Worm (Caenorhabditis elegans): Measurements from ENCODE around the gene ttr-50.

Gene ttr-50

DNA sequence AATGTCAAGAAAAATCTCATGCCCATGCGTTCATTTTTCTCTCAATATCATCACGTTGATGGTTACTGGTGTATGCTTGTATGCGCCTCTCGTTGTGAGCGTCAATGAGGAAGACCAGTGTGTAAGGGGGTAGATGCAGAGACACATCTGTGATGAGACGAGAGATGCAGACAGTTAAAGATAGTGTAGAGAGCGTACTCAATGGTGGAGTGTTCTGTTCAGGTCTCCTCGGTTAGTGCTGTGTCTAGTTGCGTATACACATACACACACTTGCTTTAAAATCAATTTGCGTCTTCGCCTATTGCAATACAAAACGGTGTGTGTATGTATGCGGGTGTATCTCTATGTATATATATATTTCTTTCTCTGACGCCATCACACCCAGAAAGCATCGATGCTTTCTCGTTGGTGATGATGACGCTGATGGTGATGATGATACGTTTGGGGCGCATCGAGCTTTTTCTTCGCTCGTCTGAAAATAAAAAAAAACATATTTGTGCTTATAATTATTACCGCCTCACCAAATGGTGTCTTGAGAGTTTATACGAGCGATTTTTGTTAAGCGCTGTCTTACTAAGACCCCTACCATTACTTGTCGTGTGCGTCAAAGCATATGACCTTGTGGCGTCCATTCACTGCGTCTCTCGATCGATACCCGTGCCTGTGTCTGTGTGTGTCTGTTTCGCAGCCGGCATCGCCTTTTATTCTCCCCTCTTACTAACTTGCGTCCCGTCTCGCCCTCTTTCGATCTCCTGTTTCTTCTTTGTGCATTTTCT lies 47.2 kb downstream of the ttr-50 start, which contains the start of gene F40F11.3 (continued):
- TF ChIP-seq fkh-8 (tag; optimal IDR thresholded peaks at IDR 0.05) (peak; percentile 86), elt-3 (tag; optimal IDR thresholded peaks at IDR 0.05) (peak in 3 of 6 experiments; percentile 44 to 81 (median 79)), egl-13 (tag; optimal IDR thresholded peaks at IDR 0.05) (peak; percentile 83), aha-1 (tag; optimal IDR thresholded peaks at IDR 0.05) (no peak), lin-15B (tag; optimal IDR thresholded peaks at IDR 0.05) (peak; percentile 23), ama-1 (optimal IDR thresholded peaks at IDR 0.05) (peak; percentile 83), nhr-20 (tag; optimal IDR thresholded peaks at IDR 0.05) (peak; percentile 84), ces-1 (GFP tag; optimal IDR thresholded peaks at IDR 0.05) (peak; percentile 37), ceh-88 (GFP tag; IDR thresholded peaks at IDR 0.05) (peak; percentile 63; the same call in 1 of the 2 replicates), isw-1 (GFP tag; IDR thresholded peaks at IDR 0.05) (peak; percentile 77), nhr-85 (tag) (peak; percentile 94), skn-1 (tag; optimal IDR thresholded peaks at IDR 0.05) (peak; percentile 67), unc-30 (tag; optimal IDR thresholded peaks at IDR 0.05) (no peak)

DNA sequence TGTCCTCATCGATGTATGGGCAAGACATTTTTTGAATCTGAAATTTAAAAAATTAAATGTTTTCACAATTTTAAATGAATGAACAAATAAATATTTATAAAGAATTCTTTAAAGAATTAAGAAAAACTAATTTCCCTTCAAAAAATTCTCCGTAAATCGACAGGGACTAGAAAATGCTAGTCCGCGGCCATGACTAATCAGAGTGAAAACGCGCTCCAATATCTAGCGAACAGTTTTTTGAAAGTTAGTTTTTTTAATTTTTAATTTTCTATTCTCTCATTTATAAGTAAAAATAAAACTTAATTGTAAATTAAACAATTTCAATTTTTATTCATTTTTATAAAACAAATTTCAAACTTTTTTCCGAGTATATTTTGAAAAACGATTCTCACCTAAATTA lies 48.0 kb downstream of the ttr-50 start:
- TF ChIP-seq C16A3.4 (tag; optimal IDR thresholded peaks at IDR 0.05) (peak; percentile 38), blmp-1 (tag; optimal IDR thresholded peaks at IDR 0.05) (peak; percentile 32), egl-13 (tag; optimal IDR thresholded peaks at IDR 0.05) (peak; percentile 59), C04F5.9 (tag; optimal IDR thresholded peaks at IDR 0.05) (peak; percentile 44), snu-23 (GFP tag; optimal IDR thresholded peaks at IDR 0.05) (peak; percentile 15), nhr-90 (tag; optimal IDR thresholded peaks at IDR 0.05; ENCODE audit: poor library complexity) (peak; percentile 70), snpc-4 (tag; optimal IDR thresholded peaks at IDR 0.05) (peak; percentile 20), C34B4.2 (tag; optimal IDR thresholded peaks at IDR 0.05) (no peak), pax-3 (tag; optimal IDR thresholded peaks at IDR 0.05) (peak; percentile 2), irx-1 (tag; optimal IDR thresholded peaks at IDR 0.05) (peak; percentile 75), nhr-11 (tag; optimal IDR thresholded peaks at IDR 0.05) (peak; percentile 14), lin-13 (GFP tag; optimal IDR thresholded peaks at IDR 0.05) (no peak), ceh-88 (GFP tag; IDR thresholded peaks at IDR 0.05) (peak; percentile 33; the same call in 1 of the 2 replicates), isw-1 (GFP tag; IDR thresholded peaks at IDR 0.05) (peak; percentile 31; the same call in 1 of the 2 replicates), mep-1 (tag; optimal IDR thresholded peaks at IDR 0.05) (peak; percentile 70), nhr-84 (tag; optimal IDR thresholded peaks at IDR 0.05) (no peak), aha-1 (tag; optimal IDR thresholded peaks at IDR 0.05) (no peak), fkh-4 (tag; optimal IDR thresholded peaks at IDR 0.05; ENCODE audit: borderline replicate concordance) (peak; percentile 37), lin-35 (GFP tag; optimal IDR thresholded peaks at IDR 0.05) (peak; percentile 28 to 60), elt-3 (tag; optimal IDR thresholded peaks at IDR 0.05) (peak in 1 of 6 experiments; percentile 48), dpl-1 (GFP tag; optimal IDR thresholded peaks at IDR 0.05) (peak in 2 of 3 experiments; percentile 39 to 55), ztf-11 (tag; optimal IDR thresholded peaks at IDR 0.05) (peak in 1 of 2 experiments; percentile 53), lsy-2 (tag; optimal IDR thresholded peaks at IDR 0.05) (peak; percentile 60 to 69), tbx-2 (tag; optimal IDR thresholded peaks at IDR 0.05) (peak; percentile 31), mdl-1 (tag; optimal IDR thresholded peaks at IDR 0.05) (no peak), ceh-82 (tag; optimal IDR thresholded peaks at IDR 0.05) (peak in 1 of 3 experiments; percentile 3), xbp-1 (tag; optimal IDR thresholded peaks at IDR 0.05) (peak; percentile 49), lin-15B (tag; optimal IDR thresholded peaks at IDR 0.05) (peak; percentile 66), nhr-47 (tag; optimal IDR thresholded peaks at IDR 0.05) (peak; percentile 63), sox-4 (tag; optimal IDR thresholded peaks at IDR 0.05) (peak; percentile 24), sptf-1 (tag; optimal IDR thresholded peaks at IDR 0.05) (no peak), nhr-20 (tag; optimal IDR thresholded peaks at IDR 0.05) (peak; percentile 7), efl-1 (optimal IDR thresholded peaks at IDR 0.05) (peak; percentile 19 to 43), efl-1 (GFP tag; optimal IDR thresholded peaks at IDR 0.05 in 1 of 2) (peak; percentile 46 to 83), skn-1 (tag; optimal IDR thresholded peaks at IDR 0.05) (peak; percentile 71), alr-1 (tag; optimal IDR thresholded peaks at IDR 0.05; ENCODE audit: borderline replicate concordance) (no peak), dsc-1 (tag; optimal IDR thresholded peaks at IDR 0.05) (peak; percentile 10), lir-3 (tag; optimal IDR thresholded peaks at IDR 0.05; ENCODE audit: poor library complexity) (peak; percentile 83), lin-14 (GFP tag; optimal IDR thresholded peaks at IDR 0.05) (peak; percentile 69), ceh-90 (tag; optimal IDR thresholded peaks at IDR 0.05) (peak; percentile 89), nhr-71 (tag; optimal IDR thresholded peaks at IDR 0.05) (peak; percentile 66), lin-39 (tag; optimal IDR thresholded peaks at IDR 0.05) (peak; percentile 14), unc-98 (GFP tag; IDR thresholded peaks at IDR 0.05) (no peak; the same call in 1 of the 2 replicates)

Measured in whole organism, L1 larva.